Worm (Caenorhabditis elegans) whole organism, early embryonic: ENCODE measurements around the gene cdo-1.

Experiments
- B0310.2 ChIP-seq: sonication (generic microtip); optimal IDR thresholded peaks from 2 replicates; lab custom pipeline; 2016; ENCODE audit warnings: mild to moderate bottlenecking, missing genetic modification characterization, missing compliant biosample characterization
- F13C5.2 ChIP-seq: sonication (generic microtip); optimal IDR thresholded peaks from 2 replicates; lab custom pipeline; 2017; ENCODE audit warnings: mild to moderate bottlenecking, missing genetic modification characterization, inconsistent platforms, missing compliant biosample characterization
- aly-1 ChIP-seq: sonication (generic microtip); optimal IDR thresholded peaks from 2 replicates; lab custom pipeline; 2016; ENCODE audit warnings: missing genetic modification characterization, missing compliant biosample characterization
- ama-1 ChIP-seq: fragments of 150-350 bp; optimal IDR thresholded peaks from 2 replicates; lab custom pipeline; 2014
- ceh-13 ChIP-seq: fragments of 200-800 bp; sonication (Bioruptor generic); optimal IDR thresholded peaks from 2 replicates; lab custom pipeline; 2018; ENCODE audit warnings: mild to moderate bottlenecking, missing genetic modification characterization, missing compliant biosample characterization
- ceh-36 ChIP-seq: sonication (generic microtip); optimal IDR thresholded peaks from 2 replicates; lab custom pipeline; 2016; ENCODE audit warnings: missing genetic modification characterization, inconsistent platforms, missing compliant biosample characterization
- ets-7 ChIP-seq: sonication (generic microtip); optimal IDR thresholded peaks from 2 replicates; lab custom pipeline; 2016; ENCODE audit warnings: missing genotype, missing genetic modification characterization, missing compliant biosample characterization
- flt-1 ChIP-seq: fragments of 200-800 bp; sonication (Bioruptor generic); IDR thresholded peaks from 2 replicates; pipeline ENCODE4 v1.3.6; 2022; ENCODE audit warnings: missing genetic modification characterization, missing compliant biosample characterization
- hmbx-1 ChIP-seq: sonication (generic microtip); optimal IDR thresholded peaks from 2 replicates; lab custom pipeline; 2016; ENCODE audit warnings: mild to moderate bottlenecking, missing genetic modification characterization, missing compliant biosample characterization
- hmg-4 ChIP-seq: fragments of 200-800 bp; sonication (Bioruptor generic); optimal IDR thresholded peaks from 2 replicates; lab custom pipeline; 2018; ENCODE audit warnings: mild to moderate bottlenecking, missing genetic modification characterization, missing compliant biosample characterization
- hnd-1 ChIP-seq: sonication (generic microtip); optimal IDR thresholded peaks from 2 replicates; lab custom pipeline; 2016; ENCODE audit warnings: missing genetic modification characterization, missing compliant biosample characterization
- pes-1 ChIP-seq: fragments of 200-800 bp; sonication (Bioruptor generic); IDR thresholded peaks from 2 replicates; pipeline ENCODE4 v1.3.6; 2022; ENCODE audit warnings: missing genetic modification reagents, missing genetic modification characterization, missing compliant biosample characterization
- scrt-1 ChIP-seq: fragments of 200-800 bp; sonication (Bioruptor generic); IDR thresholded peaks from 2 replicates; pipeline ENCODE4 v1.3.6; 2022; ENCODE audit warnings: missing genetic modification characterization, missing compliant biosample characterization
- sea-1 ChIP-seq: fragments of 200-800 bp; sonication (Bioruptor generic); conservative IDR thresholded peaks from 2 replicates; pipeline ENCODE4 v1.3.6; 2022; ENCODE audit warnings: missing genetic modification characterization, missing compliant biosample characterization
- tbx-11 ChIP-seq: fragments of 200-800 bp; sonication (Bioruptor generic); IDR thresholded peaks from 2 replicates; pipeline ENCODE4 v1.3.6; 2022; ENCODE audit warnings: missing genetic modification characterization, missing compliant biosample characterization
- tbx-37 ChIP-seq: fragments of 200-800 bp; sonication (Bioruptor generic); conservative IDR thresholded peaks from 2 replicates; pipeline ENCODE4 v1.3.6; 2022; ENCODE audit warnings: missing genetic modification reagents, missing genetic modification characterization, missing compliant biosample characterization
- tra-4 ChIP-seq: sonication (generic microtip); optimal IDR thresholded peaks from 2 replicates; lab custom pipeline; 2017; ENCODE audit warnings: missing genetic modification characterization, missing compliant biosample characterization

cdo-1 gene

DNA sequence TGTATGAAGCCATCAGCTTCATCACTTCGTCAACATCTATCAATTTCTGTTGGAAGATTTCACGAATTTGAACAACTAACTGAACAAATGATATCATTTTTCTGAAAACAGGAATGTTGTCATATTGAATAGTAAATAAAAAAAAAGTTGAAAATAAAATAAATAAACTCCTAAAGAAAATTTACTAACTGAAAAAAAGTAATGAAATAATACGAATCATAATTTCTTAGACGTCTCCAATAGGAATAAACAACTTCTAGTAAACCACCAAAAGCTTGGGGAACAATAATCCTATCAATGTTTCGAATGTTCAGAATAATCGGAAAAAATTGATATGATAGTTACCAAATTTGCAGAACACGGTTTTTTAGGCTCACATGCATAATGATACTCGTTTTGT is at the start of gene cdo-1:
cdo-1 (minus strand) TSS at position 101 of the 400 bp plus-strand sequence.
- TF ChIP-seq hnd-1 (tag; lab: Kevin White, UChicago) (no peak), aly-1 (no peak), hmg-4 (GFP tag; lab: Kevin White, UChicago) (no peak), B0310.2 (tag; lab: Kevin White, UChicago) (no peak), F13C5.2 (tag; lab: Kevin White, UChicago) (no peak), scrt-1 (GFP tag; lab: Robert Waterston, UW) (no peak), hmbx-1 (no peak), ceh-13 (GFP tag; lab: Kevin White, UChicago) (no peak), pes-1 (GFP tag; lab: Robert Waterston, UW) (no peak), sea-1 (GFP tag; lab: Robert Waterston, UW) (no peak), tbx-11 (GFP tag; lab: Robert Waterston, UW) (no peak), ets-7 (tag; lab: Kevin White, UChicago) (no peak), tra-4 (no peak), flt-1 (GFP tag; lab: Robert Waterston, UW) (no peak), ceh-36 (tag; lab: Kevin White, UChicago) (no peak), tbx-37 (GFP tag; lab: Robert Waterston, UW) (no peak), ama-1 (lab: Kevin White, UChicago) (no peak)

DNA sequence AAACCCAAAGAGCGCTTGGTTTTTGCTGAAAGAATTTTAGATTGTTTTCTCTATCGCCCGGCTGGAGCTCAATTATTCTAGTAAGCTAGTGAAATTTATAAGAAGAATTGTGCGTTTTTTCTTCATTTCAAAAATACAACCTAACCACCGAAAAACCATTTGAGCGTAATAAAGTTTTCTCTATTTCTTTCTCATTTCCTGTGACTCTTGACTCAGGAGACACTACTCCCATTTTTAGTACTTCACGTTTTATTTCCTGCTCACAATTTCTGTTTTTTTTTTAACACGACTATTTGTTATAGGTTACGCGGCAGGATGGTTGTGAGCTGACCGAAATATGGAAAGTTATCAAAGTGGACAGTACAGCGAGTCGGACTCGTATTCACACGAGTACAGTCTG is 49.6 kb upstream of the cdo-1 start, which contains the start of gene F35H12.6:
F35H12.6 (plus strand) TSS at position 301 of the 400 bp plus-strand sequence.
- no peak for TF ChIP-seq tbx-11 (GFP tag; lab: Robert Waterston, UW)
- TF ChIP-seq ets-7 (tag; lab: Kevin White, UChicago), result no peak
- TF ChIP-seq tbx-37 (GFP tag; lab: Robert Waterston, UW), result no peak
- no peak for TF ChIP-seq pes-1 (GFP tag; lab: Robert Waterston, UW)
- TF ChIP-seq ama-1 (lab: Kevin White, UChicago), result no peak
- no peak for TF ChIP-seq scrt-1 (GFP tag; lab: Robert Waterston, UW)
- TF ChIP-seq hmbx-1, result no peak
- no peak for TF ChIP-seq F13C5.2 (tag; lab: Kevin White, UChicago)
- TF ChIP-seq hnd-1 (tag; lab: Kevin White, UChicago), result no peak
- TF ChIP-seq sea-1 (GFP tag; lab: Robert Waterston, UW), result no peak
- no peak for TF ChIP-seq ceh-36 (tag; lab: Kevin White, UChicago)
- TF ChIP-seq hmg-4 (GFP tag; lab: Kevin White, UChicago), result no peak
- TF ChIP-seq aly-1, result no peak
- TF ChIP-seq ceh-13 (GFP tag; lab: Kevin White, UChicago), result no peak
- TF ChIP-seq B0310.2 (tag; lab: Kevin White, UChicago), result no peak
- TF ChIP-seq flt-1 (GFP tag; lab: Robert Waterston, UW), result no peak
- no peak for TF ChIP-seq tra-4

DNA sequence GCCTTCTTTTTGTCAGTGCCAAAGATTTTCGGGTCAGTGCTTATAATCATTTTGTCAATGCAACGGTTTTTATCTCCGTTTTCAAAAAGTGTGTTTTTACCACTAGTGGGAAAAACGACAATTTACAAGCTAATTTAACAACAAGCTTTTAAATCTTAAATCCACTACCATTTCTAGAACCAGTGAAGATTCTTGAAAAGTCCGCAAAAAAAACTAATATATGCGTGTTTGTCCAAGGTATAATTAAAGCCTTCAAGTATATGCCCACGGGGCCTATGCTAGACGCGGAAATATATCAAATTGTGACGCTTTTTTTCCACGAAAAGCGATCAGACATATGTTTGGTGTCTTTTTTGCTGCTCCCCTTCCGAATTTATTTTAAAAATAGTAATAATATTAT is 49.2 kb upstream of the cdo-1 start:
- TF ChIP-seq ceh-13 (GFP tag; lab: Kevin White, UChicago), result no peak

DNA sequence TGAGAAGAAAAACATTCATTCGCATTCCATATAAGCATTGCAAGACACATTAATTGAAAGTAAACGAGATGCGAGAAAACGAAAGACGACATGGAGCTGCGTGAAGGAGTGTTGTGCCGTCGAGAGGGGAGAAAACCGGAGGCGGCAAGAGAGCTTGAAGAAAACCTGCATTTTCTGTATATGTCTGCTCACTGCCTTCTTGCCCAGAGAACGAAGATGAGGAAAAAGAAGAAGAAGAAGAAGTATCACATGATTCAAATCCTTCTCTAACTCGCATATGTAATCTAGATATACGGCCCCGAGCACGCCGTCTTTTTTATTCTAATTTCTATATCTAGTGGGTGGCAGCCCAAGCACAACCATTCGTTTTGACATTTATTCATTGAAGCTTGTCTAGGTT is 47.0 kb upstream of the cdo-1 start:
- TF ChIP-seq aly-1 (no peak), ama-1 (lab: Kevin White, UChicago) (no peak), B0310.2 (tag; lab: Kevin White, UChicago) (no peak), hmbx-1 (no peak), ceh-13 (GFP tag; lab: Kevin White, UChicago) (no peak), sea-1 (GFP tag; lab: Robert Waterston, UW) (no peak), hmg-4 (GFP tag; lab: Kevin White, UChicago) (no peak), F13C5.2 (tag; lab: Kevin White, UChicago) (no peak), flt-1 (GFP tag; lab: Robert Waterston, UW) (no peak), tbx-37 (GFP tag; lab: Robert Waterston, UW) (no peak), scrt-1 (GFP tag; lab: Robert Waterston, UW) (no peak), hnd-1 (tag; lab: Kevin White, UChicago) (no peak)

DNA sequence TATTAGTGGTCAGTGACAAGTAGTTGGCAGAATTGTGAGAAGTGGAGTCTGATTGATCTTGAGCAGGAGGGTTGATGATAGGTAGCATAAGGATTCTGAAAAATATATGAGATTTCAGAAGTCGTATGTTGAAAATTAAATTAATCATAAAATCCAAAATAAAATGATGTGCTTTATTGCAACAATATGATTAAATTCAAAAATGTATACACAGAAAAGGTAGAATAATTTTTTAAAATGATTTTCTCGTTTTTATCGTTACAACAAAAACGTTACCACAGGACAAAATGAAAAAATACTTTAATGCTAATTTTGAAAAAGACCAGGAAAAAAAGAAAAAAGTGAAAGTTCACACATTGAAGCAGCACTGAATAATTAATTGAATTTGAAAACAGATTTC is 39.1 kb upstream of the cdo-1 start, which contains the start of gene ZC13.10:
ZC13.10 (minus strand) TSS at position 101 of the 400 bp plus-strand sequence.
- TF ChIP-seq B0310.2 (tag; lab: Kevin White, UChicago) (no peak), flt-1 (GFP tag; lab: Robert Waterston, UW) (no peak), ceh-13 (GFP tag; lab: Kevin White, UChicago) (no peak), hnd-1 (tag; lab: Kevin White, UChicago) (no peak), pes-1 (GFP tag; lab: Robert Waterston, UW) (no peak), tbx-11 (GFP tag; lab: Robert Waterston, UW) (no peak), sea-1 (GFP tag; lab: Robert Waterston, UW) (no peak), scrt-1 (GFP tag; lab: Robert Waterston, UW) (no peak), F13C5.2 (tag; lab: Kevin White, UChicago) (no peak), hmg-4 (GFP tag; lab: Kevin White, UChicago) (no peak), aly-1 (no peak), tbx-37 (GFP tag; lab: Robert Waterston, UW) (no peak), ama-1 (lab: Kevin White, UChicago) (no peak), ceh-36 (tag; lab: Kevin White, UChicago) (no peak), ets-7 (tag; lab: Kevin White, UChicago) (no peak), tra-4 (no peak), hmbx-1 (no peak)

DNA sequence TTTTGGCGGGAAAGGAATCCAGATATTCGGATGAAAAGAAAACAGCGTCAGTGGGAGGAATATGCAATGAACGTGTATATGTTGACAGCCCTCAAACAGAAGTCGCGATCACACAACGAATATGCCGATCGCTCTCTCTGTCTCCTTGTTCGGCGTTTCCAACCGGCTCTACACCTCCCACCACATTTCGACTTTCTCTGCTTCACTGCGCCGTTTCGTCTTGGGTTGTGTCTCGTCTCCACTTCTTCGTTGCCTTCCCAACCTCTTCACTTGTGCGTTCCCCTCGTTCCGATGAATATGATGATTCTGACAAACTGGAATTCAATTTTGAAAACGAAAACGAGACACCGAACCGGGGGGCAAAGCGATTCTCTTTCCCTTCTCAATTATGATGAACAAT is 34.6 kb upstream of the cdo-1 start, which contains the start of gene mab-7:
mab-7 (minus strand) TSS at position 101 of the 400 bp plus-strand sequence.
- no peak for TF ChIP-seq ceh-36 (tag; lab: Kevin White, UChicago)
- TF ChIP-seq ama-1 (lab: Kevin White, UChicago), result no peak
- no peak for TF ChIP-seq B0310.2 (tag; lab: Kevin White, UChicago)
- no peak for TF ChIP-seq scrt-1 (GFP tag; lab: Robert Waterston, UW)
- no peak for TF ChIP-seq F13C5.2 (tag; lab: Kevin White, UChicago)
- no peak for TF ChIP-seq tbx-37 (GFP tag; lab: Robert Waterston, UW)
- TF ChIP-seq tra-4, result no peak
- TF ChIP-seq hmbx-1, result no peak
- no peak for TF ChIP-seq flt-1 (GFP tag; lab: Robert Waterston, UW)
- TF ChIP-seq hnd-1 (tag; lab: Kevin White, UChicago), result no peak
- TF ChIP-seq tbx-11 (GFP tag; lab: Robert Waterston, UW), result no peak
- no peak for TF ChIP-seq pes-1 (GFP tag; lab: Robert Waterston, UW)
- TF ChIP-seq ets-7 (tag; lab: Kevin White, UChicago), result no peak
- TF ChIP-seq aly-1, result no peak
- TF ChIP-seq ceh-13 (GFP tag; lab: Kevin White, UChicago), result no peak
- TF ChIP-seq sea-1 (GFP tag; lab: Robert Waterston, UW), result no peak
- no peak for TF ChIP-seq hmg-4 (GFP tag; lab: Kevin White, UChicago)
